Fruit fly (Drosophila melanogaster) whole organism, embryonic: ENCODE measurements around the gene Srrm234.

Source experiments
- Antp ChIP-seq: fragments of 200-800 bp; sonication (Bioruptor generic); optimal IDR thresholded peaks from 3 replicates; lab custom pipeline; 2016; ENCODE audit warnings: missing biosample characterization, missing genetic modification characterization
- C15 ChIP-seq: fragments of 200-800 bp; sonication (Bioruptor generic); IDR thresholded peaks from 3 replicates; pipeline ENCODE4 v1.3.6; 2022; ENCODE audit warnings: missing biosample characterization, missing genetic modification characterization
- CG10366 ChIP-seq: fragments of 200-800 bp; sonication (Bioruptor generic); IDR thresholded peaks from 2 replicates; pipeline ENCODE4 v1.3.6; 2022; ENCODE audit warnings: missing biosample characterization, missing genetic modification characterization
- CG10959 ChIP-seq: fragments of 200-800 bp; sonication (Bioruptor generic); IDR thresholded peaks from 2 replicates; pipeline ENCODE4 v1.3.6; 2022; ENCODE audit warnings: missing biosample characterization, missing genetic modification characterization
- CG11696 ChIP-seq: fragments of 200-800 bp; sonication (Bioruptor generic); IDR thresholded peaks from 2 replicates; pipeline ENCODE4 v1.3.6; 2022; ENCODE audit warnings: missing biosample characterization, missing genetic modification characterization
- CG12155 ChIP-seq: fragments of 200-800 bp; sonication (Bioruptor generic); optimal IDR thresholded peaks from 3 replicates; lab custom pipeline; 2016; ENCODE audit warnings: missing biosample characterization, missing genetic modification characterization
- CG1233 ChIP-seq: fragments of 200-800 bp; sonication (Bioruptor generic); optimal IDR thresholded peaks from 4 replicates; lab custom pipeline; 2018; ENCODE audit warnings: missing biosample characterization, mild to moderate bottlenecking, missing genetic modification characterization
- CG14710 ChIP-seq: fragments of 200-800 bp; sonication (Bioruptor generic); optimal IDR thresholded peaks from 3 replicates; lab custom pipeline; 2019; ENCODE audit warnings: missing biosample characterization, mild to moderate bottlenecking, missing genetic modification characterization, moderate library complexity
- CG16815 ChIP-seq: fragments of 200-800 bp; sonication (Bioruptor generic); optimal IDR thresholded peaks from 3 replicates; lab custom pipeline; 2017; ENCODE audit warnings: missing biosample characterization, mild to moderate bottlenecking, missing genetic modification characterization
- CG16863 ChIP-seq: fragments of 200-800 bp; sonication (Bioruptor generic); optimal IDR thresholded peaks from 3 replicates; lab custom pipeline; 2016; ENCODE audit warnings: missing biosample characterization, missing genetic modification characterization
- CG17568 ChIP-seq: fragments of 200-800 bp; sonication (Bioruptor generic); optimal IDR thresholded peaks from 2 replicates; lab custom pipeline; 2018; ENCODE audit warnings: missing biosample characterization, mild to moderate bottlenecking, missing genetic modification characterization, moderate library complexity
- CG17612 ChIP-seq: fragments of 200-800 bp; sonication (Bioruptor generic); IDR thresholded peaks from 2 replicates; pipeline ENCODE4 v1.3.6; 2022; ENCODE audit warnings: missing biosample characterization, missing genetic modification characterization
- CG17802 ChIP-seq: fragments of 200-800 bp; sonication (Bioruptor generic); optimal IDR thresholded peaks from 2 replicates; lab custom pipeline; 2018; ENCODE audit warnings: missing biosample characterization, mild to moderate bottlenecking, missing genetic modification characterization, moderate library complexity
- CG18476 ChIP-seq: fragments of 200-800 bp; sonication (Bioruptor generic); optimal IDR thresholded peaks from 2 replicates; lab custom pipeline; 2016; ENCODE audit warnings: missing biosample characterization, mild to moderate bottlenecking, missing genetic modification characterization
- CG32772 ChIP-seq: fragments of 200-800 bp; sonication (Bioruptor generic); IDR thresholded peaks from 2 replicates; pipeline ENCODE4 v1.3.6; 2022; ENCODE audit warnings: missing biosample characterization, missing genetic modification characterization
- CG3847 ChIP-seq: fragments of 200-800 bp; sonication (Bioruptor generic); IDR thresholded peaks from 2 replicates; pipeline ENCODE4 v1.3.6; 2022; ENCODE audit warnings: missing biosample characterization, missing genetic modification characterization
- CG5245 ChIP-seq: fragments of 200-800 bp; sonication (Bioruptor generic); optimal IDR thresholded peaks from 3 replicates; lab custom pipeline; 2016; ENCODE audit warnings: missing biosample characterization, missing genetic modification characterization
- CG7839 ChIP-seq: fragments of 200-800 bp; sonication (Bioruptor generic); optimal IDR thresholded peaks from 3 replicates; lab custom pipeline; 2018; ENCODE audit warnings: missing biosample characterization, mild to moderate bottlenecking, missing genetic modification characterization, moderate library complexity
- CG8765 ChIP-seq: fragments of 200-800 bp; sonication (Bioruptor generic); IDR thresholded peaks from 2 replicates; pipeline ENCODE4 v1.3.6; 2022; ENCODE audit warnings: missing biosample characterization, missing genetic modification characterization
- CG9817 ChIP-seq: fragments of 200-800 bp; sonication (Bioruptor generic); optimal IDR thresholded peaks from 2 replicates; lab custom pipeline; 2018; ENCODE audit warnings: missing biosample characterization, mild to moderate bottlenecking, missing genetic modification characterization, moderate library complexity
- Elba2 ChIP-seq: fragments of 200-800 bp; sonication (Bioruptor generic); optimal IDR thresholded peaks from 3 replicates; lab custom pipeline; 2016; ENCODE audit warnings: missing biosample characterization, missing genetic modification characterization
- Ets97D ChIP-seq: fragments of 200-800 bp; sonication (Bioruptor generic); optimal IDR thresholded peaks from 3 replicates; lab custom pipeline; 2016; ENCODE audit warnings: missing biosample characterization, missing genetic modification characterization
- HLH4C ChIP-seq: fragments of 200-800 bp; sonication (Bioruptor generic); IDR thresholded peaks from 3 replicates; pipeline ENCODE4 v1.3.6; 2022; ENCODE audit warnings: missing biosample characterization, missing genetic modification characterization; ENCODE audit not compliant: partially characterized antibody
- Hmr ChIP-seq: fragments of 200-800 bp; sonication (Bioruptor generic); optimal IDR thresholded peaks from 3 replicates; lab custom pipeline; 2017; ENCODE audit warnings: mild to moderate bottlenecking, missing biosample characterization, missing genetic modification reagents, missing genetic modification characterization
- Jarid2 ChIP-seq: fragments of 200-800 bp; sonication (Bioruptor generic); optimal IDR thresholded peaks from 3 replicates; lab custom pipeline; 2017; ENCODE audit warnings: mild to moderate bottlenecking, missing biosample characterization, missing genetic modification reagents, missing genetic modification characterization
- NC2β ChIP-seq: fragments of 200-800 bp; sonication (Bioruptor generic); optimal IDR thresholded peaks from 2 replicates; lab custom pipeline; 2016; ENCODE audit warnings: missing biosample characterization, missing genetic modification characterization
- NFAT ChIP-seq: fragments of 200-800 bp; sonication (Bioruptor generic); IDR thresholded peaks from 2 replicates; pipeline ENCODE4 v1.3.6; 2022; ENCODE audit warnings: missing biosample characterization, missing genetic modification characterization
- Ptx1 ChIP-seq: fragments of 200-800 bp; sonication (Bioruptor generic); IDR thresholded peaks from 2 replicates; pipeline ENCODE4 v1.3.6; 2022; ENCODE audit warnings: missing biosample characterization, missing genetic modification characterization
- Trl ChIP-seq, 3 experiments: fragments of >200 bp in 2 of 3; fragments of 200-800 bp in 1 of 3; sonication (Bioruptor generic) in 1 of 3; optimal IDR thresholded peaks; 2 replicates in 1 of 3; 3 replicates in 2 of 3; lab custom pipeline; 2016 to 2017; ENCODE audit warnings: missing biosample characterization in 1 of 3, missing genetic modification characterization in 1 of 3
- cas ChIP-seq: fragments of 200-800 bp; sonication (Bioruptor generic); IDR thresholded peaks from 2 replicates; pipeline ENCODE4 v1.3.6; 2022; ENCODE audit warnings: missing biosample characterization, missing genetic modification characterization
- crol ChIP-seq: fragments of 200-800 bp; sonication (Bioruptor generic); IDR thresholded peaks from 2 replicates; pipeline ENCODE4 v1.3.6; 2022; ENCODE audit warnings: missing biosample characterization, missing genetic modification characterization
- crp ChIP-seq, 2 experiments: fragments of 200-800 bp; sonication (Bioruptor generic); optimal IDR thresholded peaks; 2 replicates in 1 of 2; 3 replicates in 1 of 2; lab custom pipeline; 2017; ENCODE audit warnings: missing biosample characterization in 2 of 2, missing genetic modification characterization in 2 of 2, mild to moderate bottlenecking in 1 of 2, moderate library complexity in 1 of 2
- dpn ChIP-seq, 2 experiments: fragments of 200-800 bp; sonication (Bioruptor generic); optimal IDR thresholded peaks; 3 replicates each; lab custom pipeline; 2016; ENCODE audit warnings: missing biosample characterization in 2 of 2, missing genetic modification characterization in 2 of 2
- fd64A ChIP-seq: fragments of 200-800 bp; sonication (Bioruptor generic); optimal IDR thresholded peaks from 3 replicates; lab custom pipeline; 2018; ENCODE audit warnings: missing biosample characterization, mild to moderate bottlenecking, missing genetic modification characterization
- ftz-f1 ChIP-seq: fragments of 200-800 bp; sonication (Bioruptor generic); optimal IDR thresholded peaks from 2 replicates; lab custom pipeline; 2016; ENCODE audit warnings: missing biosample characterization, missing genetic modification characterization
- gce ChIP-seq: fragments of 200-800 bp; sonication (Bioruptor generic); IDR thresholded peaks from 3 replicates; pipeline ENCODE4 v1.3.6; 2022; ENCODE audit warnings: missing biosample characterization, missing genetic modification characterization
- gcm2 ChIP-seq: fragments of 200-800 bp; sonication (Bioruptor generic); optimal IDR thresholded peaks from 2 replicates; lab custom pipeline; 2016; ENCODE audit warnings: missing biosample characterization, missing genetic modification characterization
- ind ChIP-seq: fragments of 200-800 bp; sonication (Bioruptor generic); optimal IDR thresholded peaks from 3 replicates; lab custom pipeline; 2016; ENCODE audit warnings: missing biosample characterization, missing genetic modification characterization
- jing ChIP-seq: fragments of 200-800 bp; sonication (Bioruptor generic); optimal IDR thresholded peaks from 2 replicates; lab custom pipeline; 2018; ENCODE audit warnings: missing biosample characterization, mild to moderate bottlenecking, missing genetic modification characterization
- jumu ChIP-seq: fragments of 200-800 bp; sonication (Bioruptor generic); optimal IDR thresholded peaks from 3 replicates; lab custom pipeline; 2016; ENCODE audit warnings: missing biosample characterization, missing genetic modification characterization
- kay ChIP-seq: fragments of 200-800 bp; sonication (Bioruptor generic); optimal IDR thresholded peaks from 2 replicates; lab custom pipeline; 2016; ENCODE audit warnings: missing biosample characterization, missing genetic modification characterization
- kni ChIP-seq: fragments of 200-800 bp; sonication (Bioruptor generic); optimal IDR thresholded peaks from 3 replicates; lab custom pipeline; 2017; ENCODE audit warnings: mild to moderate bottlenecking, missing biosample characterization, missing genetic modification reagents, missing genetic modification characterization
- run ChIP-seq: fragments of 200-800 bp; sonication (Bioruptor generic); optimal IDR thresholded peaks from 3 replicates; lab custom pipeline; 2018; ENCODE audit warnings: missing biosample characterization, mild to moderate bottlenecking, missing genetic modification characterization
- salm ChIP-seq: fragments of 200-800 bp; sonication (Bioruptor generic); optimal IDR thresholded peaks from 2 replicates; lab custom pipeline; 2018; ENCODE audit warnings: missing biosample characterization, mild to moderate bottlenecking, missing genetic modification characterization
- sens-2 ChIP-seq: fragments of 200-800 bp; sonication (Bioruptor generic); IDR thresholded peaks from 2 replicates; pipeline ENCODE4 v1.3.6; 2022; ENCODE audit warnings: missing biosample characterization, missing genetic modification characterization
- so ChIP-seq: fragments of 200-800 bp; sonication (Bioruptor generic); IDR thresholded peaks from 3 replicates; pipeline ENCODE4 v1.3.6; 2022; ENCODE audit warnings: missing biosample characterization, missing genetic modification characterization
- toy ChIP-seq: fragments of 200-800 bp; sonication (Bioruptor generic); IDR thresholded peaks from 2 replicates; pipeline ENCODE4 v1.3.6; 2022; ENCODE audit warnings: missing biosample characterization, missing genetic modification characterization
- trem ChIP-seq: fragments of 200-800 bp; optimal IDR thresholded peaks from 3 replicates; lab custom pipeline; 2019; ENCODE audit warnings: missing biosample characterization, mild to moderate bottlenecking, missing genetic modification characterization, moderate library complexity
- zen2 ChIP-seq: fragments of 200-800 bp; sonication (Bioruptor generic); IDR thresholded peaks from 3 replicates; pipeline ENCODE4 v1.3.6; 2022; ENCODE audit warnings: missing biosample characterization, missing genetic modification characterization; ENCODE audit not compliant: partially characterized antibody
- zfh1 ChIP-seq: fragments of 200-800 bp; sonication (Bioruptor generic); IDR thresholded peaks from 3 replicates; pipeline ENCODE4 v1.3.6; 2022; ENCODE audit warnings: missing biosample characterization, missing genetic modification characterization

The Srrm234 gene

DNA sequence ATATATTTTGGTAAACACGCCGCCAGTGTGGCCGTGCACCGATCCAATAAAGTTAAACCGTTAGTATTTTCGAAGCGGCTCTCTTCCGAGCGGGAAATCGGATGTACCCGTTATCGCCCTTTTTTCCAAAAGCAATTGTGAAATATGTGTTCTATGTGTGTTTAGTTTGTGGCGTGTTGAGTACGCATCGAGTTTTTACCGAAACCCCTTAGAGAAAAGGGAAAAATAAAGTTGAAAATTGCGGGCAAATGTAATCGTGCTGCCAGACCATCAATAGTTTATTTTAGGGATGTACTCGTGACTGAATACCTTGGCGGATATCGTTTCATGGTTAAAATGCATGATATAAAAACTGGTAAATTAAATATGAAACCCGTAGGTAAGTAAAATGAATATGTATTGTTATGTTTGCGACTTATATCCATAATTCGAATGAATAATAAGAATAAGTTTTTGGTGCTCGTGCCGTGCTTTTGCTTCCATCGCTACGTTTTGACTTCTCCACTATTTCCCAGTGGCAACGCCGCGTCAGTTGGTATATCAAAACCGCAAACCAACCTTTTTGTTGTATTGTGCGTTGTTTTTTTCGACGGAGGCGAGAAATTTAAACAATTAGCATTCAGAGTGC is 25.6 kb downstream of the Srrm234 start, which contains the start of the genes Mettl2 and Bgb (continued):
- TF ChIP-seq NC2β (peak; percentile 63), cas (GFP tag; lab: Robert Waterston, UW) (peak; percentile 75), Hmr (GFP tag; lab: Kevin White, UChicago) (peak; percentile 63), CG9817 (tag; lab: Kevin White, UChicago) (peak; percentile 87), ftz-f1 (GFP tag; lab: Kevin White, UChicago) (peak; percentile 28), fd64A (GFP tag; lab: Kevin White, UChicago) (no peak), CG17612 (GFP tag; lab: Robert Waterston, UW) (peak; percentile 69), CG16863 (GFP tag; lab: Kevin White, UChicago) (peak; percentile 49), kay (GFP tag; lab: Kevin White, UChicago) (peak; percentile 74), CG12155 (GFP tag; lab: Kevin White, UChicago) (peak; percentile 81), run (tag; lab: Kevin White, UChicago) (peak; percentile 81), CG7839 (tag; lab: Kevin White, UChicago) (peak; percentile 84), salm (tag; lab: Kevin White, UChicago) (no peak), sens-2 (GFP tag; lab: Robert Waterston, UW) (no peak), toy (GFP tag; lab: Robert Waterston, UW) (peak; percentile 51; the same call in 1 of the 2 replicates), HLH4C (GFP tag; lab: Robert Waterston, UW) (peak; percentile 56; the same call in 2 of the 3 replicates), CG18476 (GFP tag; lab: Kevin White, UChicago) (peak; percentile 62), Ptx1 (GFP tag; lab: Robert Waterston, UW) (peak; percentile 89), gcm2 (GFP tag; lab: Kevin White, UChicago) (no peak), CG10959 (GFP tag; lab: Robert Waterston, UW) (peak; percentile 67), Jarid2 (GFP tag; lab: Kevin White, UChicago) (no peak), CG1233 (GFP tag; lab: Kevin White, UChicago) (peak; percentile 71), CG10366 (GFP tag; lab: Robert Waterston, UW) (peak; percentile 69), CG16815 (GFP tag; lab: Kevin White, UChicago) (peak; percentile 66), C15 (GFP tag; lab: Robert Waterston, UW) (peak; percentile 46; the same call in 1 of the 3 replicates), gce (GFP tag; lab: Robert Waterston, UW) (no peak), Trl (optimal IDR thresholded peaks at IDR 0.05; lab: Kevin White, UChicago) (peak in 1 of 2 experiments; percentile 9), Trl (GFP tag; optimal IDR thresholded peaks at IDR 0.05; lab: Kevin White, UChicago) (peak; percentile 83), dpn (GFP tag; optimal IDR thresholded peaks at IDR 0.05; lab: Kevin White, UChicago) (peak; percentile 79 to 81), zen2 (GFP tag; lab: Robert Waterston, UW) (no peak), CG8765 (peak; percentile 81), crp (GFP tag; optimal IDR thresholded peaks at IDR 0.05; lab: Kevin White, UChicago) (peak in 1 of 2 experiments; percentile 42), zfh1 (GFP tag; lab: Robert Waterston, UW) (peak; percentile 84), CG5245 (GFP tag; lab: Kevin White, UChicago) (peak; percentile 65), CG17568 (GFP tag; lab: Kevin White, UChicago) (no peak), CG32772 (GFP tag; lab: Robert Waterston, UW) (peak; percentile 86), crol (GFP tag; lab: Robert Waterston, UW) (no peak), trem (tag; lab: Kevin White, UChicago) (peak; percentile 78), so (GFP tag; lab: Robert Waterston, UW) (no peak; the same call in 2 of the 3 replicates), ind (GFP tag; lab: Kevin White, UChicago) (peak; percentile 90), CG3847 (GFP tag; lab: Robert Waterston, UW) (peak; percentile 82), CG14710 (peak; percentile 89), NFAT (GFP tag; lab: Robert Waterston, UW) (peak; percentile 64), jing (no peak), CG11696 (GFP tag; lab: Robert Waterston, UW) (0 out of 2 replicates have a peak, but pooled peaks have one; percentile 29), Elba2 (GFP tag; lab: Kevin White, UChicago) (peak; percentile 23), kni (GFP tag; lab: Kevin White, UChicago) (peak; percentile 25), jumu (peak; percentile 84), CG17802 (tag; lab: Kevin White, UChicago) (peak; percentile 34), Antp (GFP tag; lab: Kevin White, UChicago) (peak; percentile 87), Ets97D (peak; percentile 69)
